Fruit fly (Drosophila melanogaster): ENCODE measurements around the gene PolZ2.

PolZ2 gene

DNA sequence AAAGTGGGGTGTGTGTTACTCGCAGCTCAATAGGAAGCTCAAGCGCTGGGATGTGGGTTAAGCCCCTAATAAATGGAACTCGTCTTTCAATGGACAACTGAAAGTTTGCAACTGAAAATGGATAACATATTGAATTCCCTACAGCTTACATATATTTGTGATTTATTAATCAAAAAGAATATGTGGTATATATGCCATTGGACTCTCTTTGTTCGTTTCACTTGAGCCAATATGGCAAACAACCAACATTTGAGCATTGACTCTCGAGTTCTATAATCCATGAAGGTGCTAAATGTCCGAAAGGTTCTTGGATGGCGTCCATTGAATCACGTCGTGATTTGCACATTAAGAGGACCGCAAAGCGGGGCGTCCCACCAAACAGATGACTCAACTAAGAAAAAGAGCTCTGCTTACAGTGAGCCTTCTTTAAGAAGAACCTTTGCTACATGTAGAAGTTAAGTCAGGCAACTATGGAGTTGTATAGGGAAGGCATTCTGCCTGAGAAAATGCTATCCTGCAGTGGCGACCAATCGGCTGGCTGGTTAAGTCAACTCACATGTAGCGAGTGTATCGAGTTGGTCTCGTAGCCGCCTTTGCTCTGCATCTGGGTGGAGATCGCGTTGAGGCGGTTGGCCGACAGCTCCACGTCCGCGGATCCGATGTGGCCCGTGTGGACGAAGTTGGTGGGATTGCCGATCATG lies 29.4 kb downstream of the PolZ2 start (continued):
- TF ChIP-seq CG8632 (GFP tag; optimal IDR thresholded peaks at IDR 0.05) (peak; percentile 23), Hr4 (GFP tag; optimal IDR thresholded peaks at IDR 0.05) (peak; percentile 64), svp (GFP tag) (peak; percentile 66), CG3032 (tag; optimal IDR thresholded peaks at IDR 0.05) (peak; percentile 17), CG7368 (GFP tag; optimal IDR thresholded peaks at IDR 0.05) (no peak), Smox (GFP tag; optimal IDR thresholded peaks at IDR 0.05) (peak; percentile 8), net (GFP tag; optimal IDR thresholded peaks at IDR 0.05) (peak; percentile 27), pdm3 (GFP tag; optimal IDR thresholded peaks at IDR 0.05) (peak; percentile 51), CG6808 (GFP tag; optimal IDR thresholded peaks at IDR 0.05) (no peak), CG4318 (GFP tag; optimal IDR thresholded peaks at IDR 0.05) (no peak), CG10631 (GFP tag; optimal IDR thresholded peaks at IDR 0.05) (no peak), CG11762 (GFP tag; optimal IDR thresholded peaks at IDR 0.05; ENCODE audit: insufficient read depth) (no peak), Sox102F (GFP tag; optimal IDR thresholded peaks at IDR 0.05) (no peak), Ets21C (GFP tag; optimal IDR thresholded peaks at IDR 0.05) (no peak), achi (GFP tag; optimal IDR thresholded peaks at IDR 0.05) (peak; percentile 18), CG8119 (GFP tag; IDR thresholded peaks at IDR 0.05) (peak; percentile 59; the same call in 2 of the 3 replicates), topi (GFP tag; optimal IDR thresholded peaks at IDR 0.05) (peak; percentile 50), CG8319 (GFP tag; optimal IDR thresholded peaks at IDR 0.05) (no peak), CG10669 (GFP tag; optimal IDR thresholded peaks at IDR 0.05) (peak; percentile 25)

DNA sequence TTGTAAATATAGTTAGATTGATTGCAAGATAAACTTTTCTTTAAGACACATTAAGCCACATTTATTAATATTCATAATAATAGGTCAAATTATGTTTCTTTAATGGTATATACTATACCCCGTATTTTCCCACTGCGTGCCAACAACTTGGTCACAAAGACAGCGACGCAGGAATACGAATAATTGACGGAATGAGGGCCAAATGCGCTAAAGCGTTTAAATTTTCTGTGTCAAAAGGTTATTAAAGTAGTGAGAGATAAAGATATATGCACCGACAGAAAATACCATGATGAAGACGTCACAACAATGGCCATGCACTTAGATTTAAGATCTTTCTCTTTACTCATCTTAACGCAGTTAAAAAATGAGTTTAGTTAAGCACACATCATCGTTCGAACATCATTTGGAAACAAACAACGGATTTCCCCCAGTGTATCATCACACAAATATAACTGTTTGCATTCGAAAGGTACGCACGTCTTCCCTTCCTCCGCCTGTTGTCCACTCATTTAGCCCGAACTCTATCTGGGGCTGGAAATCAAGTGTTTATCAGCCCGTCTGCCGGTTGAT lies 31.8 kb downstream of the PolZ2 start:
- TF ChIP-seq esn (GFP tag; optimal IDR thresholded peaks at IDR 0.05) (peak; percentile 82), CG11294 (GFP tag; IDR thresholded peaks at IDR 0.05) (no peak), ss (GFP tag; optimal IDR thresholded peaks at IDR 0.05) (peak in 1 of 2 experiments; percentile 51), CG10669 (GFP tag; optimal IDR thresholded peaks at IDR 0.05) (peak; percentile 49), Gug (GFP tag; IDR thresholded peaks at IDR 0.05) (peak; percentile 51), CG8319 (GFP tag; optimal IDR thresholded peaks at IDR 0.05) (peak; percentile 59), CG4318 (GFP tag; optimal IDR thresholded peaks at IDR 0.05) (peak; percentile 73), CG6163 (GFP tag; IDR thresholded peaks at IDR 0.05) (peak; percentile 76), CG11902 (GFP tag; optimal IDR thresholded peaks at IDR 0.05) (peak; percentile 57), Eip75B (GFP tag; optimal IDR thresholded peaks at IDR 0.05) (peak; percentile 67), CG15336 (GFP tag; IDR thresholded peaks at IDR 0.05) (no peak), CG10631 (GFP tag; optimal IDR thresholded peaks at IDR 0.05) (peak; percentile 60), acj6 (GFP tag; optimal IDR thresholded peaks at IDR 0.05) (peak; percentile 67), Smox (GFP tag; optimal IDR thresholded peaks at IDR 0.05) (peak; percentile 66), eg (GFP tag; IDR thresholded peaks at IDR 0.05) (peak; percentile 65), achi (GFP tag; optimal IDR thresholded peaks at IDR 0.05) (peak; percentile 54), Lpt (GFP tag; optimal IDR thresholded peaks at IDR 0.05) (peak; percentile 17), Ets21C (GFP tag; optimal IDR thresholded peaks at IDR 0.05) (peak; percentile 19), pdm3 (GFP tag; optimal IDR thresholded peaks at IDR 0.05) (peak; percentile 57), Hr4 (GFP tag; optimal IDR thresholded peaks at IDR 0.05) (peak; percentile 67), salr (GFP tag; optimal IDR thresholded peaks at IDR 0.05) (peak; percentile 18 to 78), fkh (GFP tag; optimal IDR thresholded peaks at IDR 0.05) (peak; percentile 81), spab (GFP tag; optimal IDR thresholded peaks at IDR 0.05) (peak; percentile 48), CG7368 (GFP tag; optimal IDR thresholded peaks at IDR 0.05) (peak; percentile 36), lz (GFP tag; optimal IDR thresholded peaks at IDR 0.05) (peak; percentile 51), dsx (GFP tag; optimal IDR thresholded peaks at IDR 0.05; ENCODE audit: poor library complexity, severe bottlenecking) (no peak), CG11762 (GFP tag; optimal IDR thresholded peaks at IDR 0.05; ENCODE audit: insufficient read depth) (peak; percentile 14), Sox102F (GFP tag; optimal IDR thresholded peaks at IDR 0.05) (peak; percentile 61), Ets96B (tag; optimal IDR thresholded peaks at IDR 0.05) (peak; percentile 55), CG8119 (GFP tag; IDR thresholded peaks at IDR 0.05) (peak; percentile 60; the same call in 1 of the 3 replicates), CG31627 (GFP tag; optimal IDR thresholded peaks at IDR 0.05) (peak; percentile 65), CG32006 (GFP tag; optimal IDR thresholded peaks at IDR 0.05) (peak; percentile 86), CG34406 (GFP tag; optimal IDR thresholded peaks at IDR 0.05) (peak; percentile 56), Met (GFP tag; optimal IDR thresholded peaks at IDR 0.05) (peak; percentile 69), CG6792 (GFP tag; optimal IDR thresholded peaks at IDR 0.05) (peak; percentile 55), Hr38 (GFP tag; optimal IDR thresholded peaks at IDR 0.05) (no peak), topi (GFP tag; optimal IDR thresholded peaks at IDR 0.05) (peak; percentile 71), CG16779 (tag; optimal IDR thresholded peaks at IDR 0.05) (peak; percentile 16), CG1621 (tag; optimal IDR thresholded peaks at IDR 0.05) (peak; percentile 14), CG6854 (GFP tag; optimal IDR thresholded peaks at IDR 0.05) (no peak)

All from whole organism, prepupa.